Fruit fly (Drosophila melanogaster) whole organism, embryonic: ENCODE data around the gene CG15498.

Source experiments
- Atf6 ChIP-seq: fragments of 200-800 bp; sonication (Bioruptor generic); IDR thresholded peaks from 2 replicates; pipeline ENCODE4 v1.3.6; 2022; ENCODE audit warnings: missing biosample characterization, missing genetic modification characterization
- CG10565 ChIP-seq: fragments of 200-800 bp; sonication (Bioruptor generic); optimal IDR thresholded peaks from 3 replicates; lab custom pipeline; 2016; ENCODE audit warnings: missing biosample characterization, mild to moderate bottlenecking, missing genetic modification characterization
- CG11504 ChIP-seq: fragments of 200-800 bp; sonication (Bioruptor generic); optimal IDR thresholded peaks from 3 replicates; lab custom pipeline; 2019; ENCODE audit warnings: missing biosample characterization, mild to moderate bottlenecking, missing genetic modification characterization, moderate library complexity
- CG12391 ChIP-seq: fragments of 200-800 bp; sonication (Bioruptor generic); optimal IDR thresholded peaks from 3 replicates; lab custom pipeline; 2018; ENCODE audit warnings: missing biosample characterization, mild to moderate bottlenecking, missing genetic modification characterization, moderate library complexity
- CG12942 ChIP-seq: fragments of 200-800 bp; sonication (Bioruptor generic); optimal IDR thresholded peaks from 3 replicates; lab custom pipeline; 2016; ENCODE audit warnings: missing biosample characterization, missing genetic modification characterization
- CG13775 ChIP-seq: fragments of 200-800 bp; sonication (Bioruptor generic); optimal IDR thresholded peaks from 3 replicates; lab custom pipeline; 2017; ENCODE audit warnings: missing biosample characterization, mild to moderate bottlenecking, missing genetic modification characterization
- CG15011 ChIP-seq: fragments of 200-800 bp; sonication (Bioruptor generic); optimal IDR thresholded peaks from 3 replicates; lab custom pipeline; 2018; ENCODE audit warnings: missing biosample characterization, mild to moderate bottlenecking, missing genetic modification characterization
- CG15269 ChIP-seq: fragments of 200-800 bp; sonication (Bioruptor generic); optimal IDR thresholded peaks from 2 replicates; lab custom pipeline; 2018; ENCODE audit warnings: missing biosample characterization, mild to moderate bottlenecking, missing genetic modification characterization, moderate library complexity
- CG16813 ChIP-seq: fragments of 200-800 bp; sonication (Bioruptor generic); IDR thresholded peaks from 3 replicates; pipeline ENCODE4 v1.3.6; 2022; ENCODE audit warnings: missing biosample characterization, missing genetic modification characterization; ENCODE audit not compliant: partially characterized antibody
- CG2129 ChIP-seq: fragments of 200-800 bp; sonication (Bioruptor generic); IDR thresholded peaks from 2 replicates; pipeline ENCODE4 v1.3.6; 2022; ENCODE audit warnings: missing biosample characterization, missing genetic modification characterization; ENCODE audit not compliant: partially characterized antibody
- CG2889 ChIP-seq: fragments of 200-800 bp; sonication (Bioruptor generic); IDR thresholded peaks from 3 replicates; pipeline ENCODE4 v1.3.6; 2022; ENCODE audit warnings: missing biosample characterization, missing genetic modification characterization
- CG31365 ChIP-seq: fragments of 200-800 bp; sonication (Bioruptor generic); optimal IDR thresholded peaks from 2 replicates; lab custom pipeline; 2018; ENCODE audit warnings: missing biosample characterization, mild to moderate bottlenecking, missing genetic modification characterization
- CG3281 ChIP-seq: fragments of 200-800 bp; sonication (Bioruptor generic); optimal IDR thresholded peaks from 3 replicates; lab custom pipeline; 2017; ENCODE audit warnings: missing biosample characterization, mild to moderate bottlenecking, missing genetic modification characterization
- CG34224 ChIP-seq: fragments of 200-800 bp; sonication (Bioruptor generic); IDR thresholded peaks from 3 replicates; pipeline ENCODE4 v1.3.6; 2022; ENCODE audit warnings: missing biosample characterization, missing genetic modification characterization; ENCODE audit not compliant: partially characterized antibody
- CG6854 ChIP-seq: fragments of 200-800 bp; sonication (Bioruptor generic); optimal IDR thresholded peaks from 3 replicates; lab custom pipeline; 2017; ENCODE audit warnings: missing biosample characterization, mild to moderate bottlenecking, missing genetic modification characterization
- CG7963 ChIP-seq: fragments of 200-800 bp; sonication (Bioruptor generic); IDR thresholded peaks from 3 replicates; pipeline ENCODE4 v1.3.6; 2022; ENCODE audit warnings: missing biosample characterization, missing genetic modification characterization; ENCODE audit not compliant: partially characterized antibody
- CG8290 ChIP-seq, 3 experiments: fragments of 200-800 bp; sonication (Bioruptor generic); optimal IDR thresholded peaks; 2 replicates each; lab custom pipeline; 2016 to 2019; ENCODE audit warnings: missing biosample characterization in 3 of 3, missing genetic modification characterization in 3 of 3, mild to moderate bottlenecking in 2 of 3, moderate library complexity in 1 of 3
- CG9797 ChIP-seq: fragments of 200-800 bp; sonication (Bioruptor generic); optimal IDR thresholded peaks from 3 replicates; lab custom pipeline; 2018; ENCODE audit warnings: missing biosample characterization, mild to moderate bottlenecking, missing genetic modification characterization
- CkIIα-i1 ChIP-seq: fragments of 200-800 bp; sonication (Bioruptor generic); IDR thresholded peaks from 2 replicates; pipeline ENCODE4 v1.3.6; 2022; ENCODE audit warnings: missing biosample characterization, missing genetic modification characterization
- D ChIP-seq, 2 experiments: fragments of 200-800 bp in 1 of 2; fragments of >200 bp in 1 of 2; sonication (Bioruptor generic) in 1 of 2; optimal IDR thresholded peaks; 2 replicates in 1 of 2; 3 replicates in 1 of 2; lab custom pipeline; 2017; ENCODE audit warnings: mild to moderate bottlenecking in 1 of 2, missing biosample characterization in 1 of 2, missing genetic modification characterization in 1 of 2, missing genetic modification reagents in 1 of 2
- Dfd ChIP-seq, 2 experiments: fragments of >200 bp; optimal IDR thresholded peaks; 2 replicates each; lab custom pipeline; 2017; ENCODE audit warnings: missing biosample characterization in 2 of 2, missing genetic modification characterization in 2 of 2
- Dref ChIP-seq: fragments of 200-800 bp; sonication (Bioruptor generic); IDR thresholded peaks from 2 replicates; pipeline ENCODE4 v1.3.6; 2022; ENCODE audit warnings: missing biosample characterization, missing genetic modification characterization
- HLH4C ChIP-seq: fragments of 200-800 bp; sonication (Bioruptor generic); IDR thresholded peaks from 3 replicates; pipeline ENCODE4 v1.3.6; 2022; ENCODE audit warnings: missing biosample characterization, missing genetic modification characterization; ENCODE audit not compliant: partially characterized antibody
- Kr ChIP-seq: fragments of 200-800 bp; sonication (Bioruptor generic); optimal IDR thresholded peaks from 2 replicates; lab custom pipeline; 2017; ENCODE audit warnings: missing biosample characterization, mild to moderate bottlenecking, missing genetic modification characterization
- MESR4 ChIP-seq: fragments of 200-800 bp; sonication (Bioruptor generic); optimal IDR thresholded peaks from 2 replicates; lab custom pipeline; 2018; ENCODE audit warnings: missing biosample characterization, mild to moderate bottlenecking, missing genetic modification characterization, moderate library complexity
- Max ChIP-seq: fragments of 200-800 bp; sonication (Bioruptor generic); optimal IDR thresholded peaks from 2 replicates; lab custom pipeline; 2016; ENCODE audit warnings: missing biosample characterization, mild to moderate bottlenecking, missing genetic modification characterization
- Nf-YB ChIP-seq: fragments of 200-800 bp; sonication (Bioruptor generic); optimal IDR thresholded peaks from 3 replicates; lab custom pipeline; 2019; ENCODE audit warnings: missing biosample characterization, mild to moderate bottlenecking, missing genetic modification characterization, moderate library complexity
- Sin3A ChIP-seq: fragments of >200 bp; optimal IDR thresholded peaks from 2 replicates; lab custom pipeline; 2018
- Sox100B ChIP-seq: fragments of 200-800 bp; sonication (Bioruptor generic); optimal IDR thresholded peaks from 3 replicates; lab custom pipeline; 2018; ENCODE audit warnings: missing biosample characterization, mild to moderate bottlenecking, missing genetic modification characterization
- abd-A ChIP-seq: fragments of 200-800 bp; sonication (Bioruptor generic); optimal IDR thresholded peaks from 3 replicates; lab custom pipeline; 2019; ENCODE audit warnings: missing biosample characterization, mild to moderate bottlenecking, missing genetic modification characterization, moderate library complexity
- ato ChIP-seq: fragments of 200-800 bp; sonication (Bioruptor generic); IDR thresholded peaks from 2 replicates; pipeline ENCODE4 v1.3.6; 2022; ENCODE audit warnings: missing biosample characterization, missing genetic modification characterization; ENCODE audit not compliant: partially characterized antibody
- fu2 ChIP-seq: fragments of 200-800 bp; sonication (Bioruptor generic); optimal IDR thresholded peaks from 2 replicates; lab custom pipeline; 2016; ENCODE audit warnings: missing biosample characterization, missing genetic modification characterization
- gfzf ChIP-seq: fragments of 200-800 bp; sonication (Bioruptor generic); optimal IDR thresholded peaks from 2 replicates; lab custom pipeline; 2016; ENCODE audit warnings: missing biosample characterization, mild to moderate bottlenecking, missing genetic modification characterization, moderate library complexity
- hth ChIP-seq: fragments of >200 bp; optimal IDR thresholded peaks from 2 replicates; lab custom pipeline; 2017; ENCODE audit warnings: inconsistent platforms
- inv ChIP-seq: fragments of 200-800 bp; sonication (Bioruptor generic); IDR thresholded peaks from 2 replicates; pipeline ENCODE4 v1.3.6; 2022; ENCODE audit warnings: missing biosample characterization, missing genetic modification characterization; ENCODE audit not compliant: partially characterized antibody
- klu ChIP-seq: fragments of 200-800 bp; sonication (Bioruptor generic); IDR thresholded peaks from 2 replicates; pipeline ENCODE4 v1.3.6; 2022; ENCODE audit warnings: missing biosample characterization, missing genetic modification characterization
- knrl ChIP-seq: fragments of 200-800 bp; sonication (Bioruptor generic); IDR thresholded peaks from 3 replicates; pipeline ENCODE4 v1.3.6; 2022; ENCODE audit warnings: missing biosample characterization, missing genetic modification characterization; ENCODE audit not compliant: partially characterized antibody
- lbe ChIP-seq: fragments of 200-800 bp; sonication (Bioruptor generic); optimal IDR thresholded peaks from 2 replicates; lab custom pipeline; 2016; ENCODE audit warnings: missing biosample characterization, mild to moderate bottlenecking, missing genetic modification characterization
- mirr ChIP-seq: fragments of 200-800 bp; sonication (Bioruptor generic); optimal IDR thresholded peaks from 3 replicates; lab custom pipeline; 2018; ENCODE audit warnings: missing biosample characterization, mild to moderate bottlenecking, missing genetic modification characterization
- nerfin-2 ChIP-seq: fragments of 200-800 bp; sonication (Bioruptor generic); IDR thresholded peaks from 2 replicates; pipeline ENCODE4 v1.3.6; 2022; ENCODE audit warnings: missing biosample characterization, missing genetic modification characterization; ENCODE audit not compliant: partially characterized antibody
- oc ChIP-seq: fragments of 200-800 bp; sonication (Bioruptor generic); optimal IDR thresholded peaks from 2 replicates; lab custom pipeline; 2018; ENCODE audit warnings: missing biosample characterization, mild to moderate bottlenecking, missing genetic modification characterization, moderate library complexity
- odd ChIP-seq: fragments of 200-800 bp; sonication (Bioruptor generic); optimal IDR thresholded peaks from 2 replicates; lab custom pipeline; 2017; ENCODE audit warnings: missing biosample characterization, mild to moderate bottlenecking, missing genetic modification characterization
- pum ChIP-seq: fragments of 200-800 bp; sonication (Bioruptor generic); optimal IDR thresholded peaks from 2 replicates; lab custom pipeline; 2016; ENCODE audit warnings: missing biosample characterization, missing genetic modification characterization
- pzg ChIP-seq: fragments of 200-800 bp; sonication (Bioruptor generic); optimal IDR thresholded peaks from 3 replicates; lab custom pipeline; 2018; ENCODE audit warnings: missing biosample characterization, mild to moderate bottlenecking, missing genetic modification characterization, moderate library complexity
- sna ChIP-seq: fragments of 200-800 bp; sonication (Bioruptor generic); IDR thresholded peaks from 2 replicates; pipeline ENCODE4 v1.3.6; 2022; ENCODE audit warnings: missing biosample characterization, missing genetic modification characterization; ENCODE audit not compliant: partially characterized antibody
- sqz ChIP-seq: fragments of 200-800 bp; sonication (Bioruptor generic); optimal IDR thresholded peaks from 3 replicates; lab custom pipeline; 2018; ENCODE audit warnings: missing biosample characterization, mild to moderate bottlenecking, missing genetic modification characterization
- tap ChIP-seq: fragments of 200-800 bp; optimal IDR thresholded peaks from 3 replicates; lab custom pipeline; 2019; ENCODE audit warnings: missing biosample characterization, mild to moderate bottlenecking, missing genetic modification characterization, moderate library complexity
- unc-4 ChIP-seq: fragments of 200-800 bp; sonication (Bioruptor generic); IDR thresholded peaks from 2 replicates; pipeline ENCODE4 v1.3.6; 2022; ENCODE audit warnings: missing biosample characterization, missing genetic modification characterization; ENCODE audit not compliant: partially characterized antibody

Gene CG15498

DNA sequence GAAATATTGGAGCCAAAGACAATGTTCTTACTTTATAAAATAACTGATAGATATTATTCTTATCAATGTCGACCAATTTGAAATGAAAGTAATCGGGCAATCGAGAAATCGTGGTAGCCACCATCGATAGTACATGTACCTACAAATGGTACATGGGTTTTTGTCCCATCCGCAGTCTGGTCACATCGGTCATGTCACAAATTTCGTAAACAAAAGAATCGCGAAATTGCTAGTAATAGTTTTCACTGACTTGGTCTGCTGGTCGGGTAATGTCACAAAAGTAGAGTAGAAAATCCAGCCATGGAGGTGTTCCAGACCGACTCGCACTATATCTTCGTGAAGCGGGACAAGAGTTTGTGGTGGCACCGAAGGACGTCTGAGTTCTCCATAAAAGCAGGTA is 48.2 kb downstream of the CG15498 start, which contains the start of gene sp3:
TSS of gene sp3 (plus strand) at position 173 of the 400 bp plus-strand sequence.
- TF ChIP-seq Dref (GFP tag; lab: Robert Waterston, UW) (peak; percentile 90), HLH4C (GFP tag; lab: Robert Waterston, UW) (peak; percentile 83), unc-4 (GFP tag; lab: Robert Waterston, UW) (peak; percentile 65), CG8290 (GFP tag; optimal IDR thresholded peaks at IDR 0.05; lab: Kevin White, UChicago) (no peak), CG8290 (tag; optimal IDR thresholded peaks at IDR 0.05; lab: Kevin White, UChicago) (peak in 1 of 2 experiments; percentile 35), CG15269 (tag; lab: Kevin White, UChicago) (no peak), Kr (GFP tag; lab: Kevin White, UChicago) (no peak), inv (GFP tag; lab: Robert Waterston, UW) (peak; percentile 47; the same call in 1 of the 2 replicates), CG2129 (GFP tag; lab: Robert Waterston, UW) (peak; percentile 54), ato (peak; percentile 86), Max (GFP tag; lab: Kevin White, UChicago) (no peak), gfzf (GFP tag; lab: Kevin White, UChicago) (peak; percentile 80), CG3281 (no peak), sqz (GFP tag; lab: Kevin White, UChicago) (no peak), CG16813 (peak; percentile 74), CG7963 (GFP tag; lab: Robert Waterston, UW) (peak; percentile 67; the same call in 1 of the 3 replicates), CG12942 (GFP tag; lab: Kevin White, UChicago) (no peak), CG11504 (tag; lab: Kevin White, UChicago) (no peak), Sin3A (lab: Kevin White, UChicago) (no peak), Nf-YB (GFP tag; lab: Kevin White, UChicago) (no peak), tap (tag; lab: Kevin White, UChicago) (no peak), klu (GFP tag; lab: Robert Waterston, UW) (no peak), nerfin-2 (GFP tag; lab: Robert Waterston, UW) (peak; percentile 60), odd (no peak), CG9797 (GFP tag; lab: Kevin White, UChicago) (peak; percentile 68), D (optimal IDR thresholded peaks at IDR 0.05; lab: Kevin White, UChicago) (peak; percentile 28), D (GFP tag; optimal IDR thresholded peaks at IDR 0.05; lab: Kevin White, UChicago) (no peak), pum (GFP tag; lab: Kevin White, UChicago) (no peak), MESR4 (peak; percentile 79), CG13775 (no peak), abd-A (tag; lab: Kevin White, UChicago) (no peak), sna (GFP tag; lab: Robert Waterston, UW) (peak; percentile 75; the same call in 1 of the 2 replicates), hth (lab: Kevin White, UChicago) (no peak), CG6854 (GFP tag; lab: Kevin White, UChicago) (no peak), fu2 (GFP tag; lab: Kevin White, UChicago) (no peak), Dfd (GFP tag; optimal IDR thresholded peaks at IDR 0.05; lab: Kevin White, UChicago) (no peak), CG12391 (tag; lab: Kevin White, UChicago) (no peak), CG10565 (no peak), CG31365 (no peak), CG15011 (GFP tag; lab: Kevin White, UChicago) (no peak), lbe (GFP tag; lab: Kevin White, UChicago) (no peak), CG34224 (GFP tag; lab: Robert Waterston, UW) (peak; percentile 82; the same call in 2 of the 3 replicates), knrl (GFP tag; lab: Robert Waterston, UW) (peak; percentile 43; the same call in 2 of the 3 replicates), pzg (GFP tag; lab: Kevin White, UChicago) (peak; percentile 70), mirr (peak; percentile 31), Sox100B (GFP tag; lab: Kevin White, UChicago) (no peak), oc (no peak), CkIIα-i1 (no peak), CG2889 (GFP tag; lab: Robert Waterston, UW) (no peak), Atf6 (GFP tag; lab: Robert Waterston, UW) (no peak)
